Fruit fly (Drosophila melanogaster): Measurements from ENCODE around the gene CG13280.

Gene CG13280

DNA sequence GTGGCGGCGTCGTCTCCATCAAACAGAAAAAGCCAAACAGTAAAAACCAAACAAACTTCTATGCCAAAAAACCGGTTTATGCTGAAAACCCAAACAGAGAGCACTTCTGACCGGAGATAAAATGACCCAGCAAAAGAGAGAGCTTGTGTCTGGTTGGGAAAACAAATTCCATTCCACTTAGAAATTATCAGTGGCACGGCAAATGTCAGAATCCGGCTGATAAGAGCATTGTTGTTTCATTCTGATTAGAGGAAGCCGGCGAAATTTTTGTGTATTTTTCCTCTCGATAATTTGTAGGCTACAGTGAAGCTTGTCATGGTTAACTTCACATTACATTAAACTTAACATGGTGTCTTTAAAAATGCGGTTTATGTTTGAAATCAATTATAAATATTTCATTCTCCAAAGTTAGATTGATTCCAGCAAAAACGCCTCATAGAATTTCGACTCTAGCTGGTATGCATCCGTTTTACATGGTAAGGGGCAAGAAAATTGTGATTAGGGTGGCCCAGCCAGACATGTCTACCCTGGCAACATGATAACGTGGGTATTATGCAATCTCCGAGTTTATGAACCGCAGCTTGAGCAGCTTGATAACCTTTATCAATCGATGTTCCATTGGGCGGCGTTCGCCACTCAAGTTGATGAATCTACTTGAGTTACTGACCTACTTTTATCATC, 3.3 kb downstream of the CG13280 start (continued):
- TF ChIP-seq Awh (GFP tag; IDR thresholded peaks at IDR 0.05) (no peak), Hr51 (GFP tag; optimal IDR thresholded peaks at IDR 0.05) (peak in 1 of 2 experiments; percentile 37), dpn (GFP tag; optimal IDR thresholded peaks at IDR 0.05) (no peak), hkb (optimal IDR thresholded peaks at IDR 0.05) (no peak), hkb (GFP tag; IDR thresholded peaks at IDR 0.05) (no peak), jing (GFP tag; optimal IDR thresholded peaks at IDR 0.05) (no peak), CG12659 (GFP tag; optimal IDR thresholded peaks at IDR 0.05) (no peak), B-H1 (GFP tag; IDR thresholded peaks at IDR 0.05) (no peak; the same call in 2 of the 3 replicates), slou (GFP tag; optimal IDR thresholded peaks at IDR 0.05) (no peak), CG12155 (GFP tag; optimal IDR thresholded peaks at IDR 0.05) (no peak), wek (GFP tag; optimal IDR thresholded peaks at IDR 0.05) (no peak), Bdp1 (GFP tag; optimal IDR thresholded peaks at IDR 0.05) (no peak), trem (tag; optimal IDR thresholded peaks at IDR 0.05) (no peak), CG7372 (GFP tag; IDR thresholded peaks at IDR 0.05) (no peak), Atf3 (GFP tag; optimal IDR thresholded peaks at IDR 0.05) (no peak), ttk (GFP tag; IDR thresholded peaks at IDR 0.05) (no peak), CG8478 (optimal IDR thresholded peaks at IDR 0.05) (no peak), Lpt (GFP tag; optimal IDR thresholded peaks at IDR 0.05) (no peak), CG10543 (GFP tag; optimal IDR thresholded peaks at IDR 0.05) (no peak), exex (tag; optimal IDR thresholded peaks at IDR 0.05) (peak; percentile 31), YL-1 (GFP tag; optimal IDR thresholded peaks at IDR 0.05) (no peak), crc (GFP tag; optimal IDR thresholded peaks at IDR 0.05) (no peak), lilli (GFP tag; optimal IDR thresholded peaks at IDR 0.05) (peak; percentile 61), ac (GFP tag; optimal IDR thresholded peaks at IDR 0.05) (no peak), unc-4 (GFP tag; IDR thresholded peaks at IDR 0.05; ENCODE audit: partially characterized antibody) (no peak), Nf-YA (GFP tag; IDR thresholded peaks at IDR 0.05) (no peak), kah (GFP tag; optimal IDR thresholded peaks at IDR 0.05) (no peak), gcm2 (GFP tag; optimal IDR thresholded peaks at IDR 0.05) (no peak), CG2712 (tag; optimal IDR thresholded peaks at IDR 0.05) (no peak), Opbp (GFP tag; IDR thresholded peaks at IDR 0.05; ENCODE audit: partially characterized antibody) (no peak), onecut (GFP tag; IDR thresholded peaks at IDR 0.05) (no peak), mirr (GFP tag; optimal IDR thresholded peaks at IDR 0.05) (no peak), Ada2b (GFP tag; IDR thresholded peaks at IDR 0.05) (no peak), Side (GFP tag; optimal IDR thresholded peaks at IDR 0.05) (peak; percentile 22), ap (GFP tag; IDR thresholded peaks at IDR 0.05) (no peak), ranshi (GFP tag; IDR thresholded peaks at IDR 0.05) (peak; percentile 13; the same call in 1 of the 2 replicates), gro (GFP tag; optimal IDR thresholded peaks at IDR 0.05) (peak; percentile 31), CG43689 (GFP tag; IDR thresholded peaks at IDR 0.05) (no peak), CG1647 (GFP tag; optimal IDR thresholded peaks at IDR 0.05) (no peak), Hmr (GFP tag; optimal IDR thresholded peaks at IDR 0.05) (peak; percentile 34), CG4328 (GFP tag; optimal IDR thresholded peaks at IDR 0.05) (no peak), pros (GFP tag; optimal IDR thresholded peaks at IDR 0.05) (no peak), pb (GFP tag; optimal IDR thresholded peaks at IDR 0.05) (no peak), CG7271 (tag; optimal IDR thresholded peaks at IDR 0.05) (no peak), Fer1 (GFP tag; optimal IDR thresholded peaks at IDR 0.05) (no peak), otp (GFP tag; IDR thresholded peaks at IDR 0.05) (peak; percentile 52; the same call in 1 of the 3 replicates), Rx (GFP tag; IDR thresholded peaks at IDR 0.05) (no peak), CG1603 (tag; optimal IDR thresholded peaks at IDR 0.05) (peak; percentile 40), D19A (tag; optimal IDR thresholded peaks at IDR 0.05) (no peak), CG13287 (GFP tag; IDR thresholded peaks at IDR 0.05; ENCODE audit: partially characterized antibody) (no peak), CG10959 (GFP tag; IDR thresholded peaks at IDR 0.05) (no peak)

All from whole organism, embryonic.